Fruit fly (Drosophila melanogaster) Kc167 (cell line): ENCODE results near the gene CG15465.

ENCODE experiments used
- h ChIP-seq: fragments of >200 bp; optimal IDR thresholded peaks from 3 replicates; lab custom pipeline; 2018; ENCODE audit warnings: missing external identifiers
- ttk ChIP-seq: sonication (Bioruptor generic); optimal IDR thresholded peaks from 2 replicates; lab custom pipeline; 2017; ENCODE audit warnings: missing external identifiers

DNA sequence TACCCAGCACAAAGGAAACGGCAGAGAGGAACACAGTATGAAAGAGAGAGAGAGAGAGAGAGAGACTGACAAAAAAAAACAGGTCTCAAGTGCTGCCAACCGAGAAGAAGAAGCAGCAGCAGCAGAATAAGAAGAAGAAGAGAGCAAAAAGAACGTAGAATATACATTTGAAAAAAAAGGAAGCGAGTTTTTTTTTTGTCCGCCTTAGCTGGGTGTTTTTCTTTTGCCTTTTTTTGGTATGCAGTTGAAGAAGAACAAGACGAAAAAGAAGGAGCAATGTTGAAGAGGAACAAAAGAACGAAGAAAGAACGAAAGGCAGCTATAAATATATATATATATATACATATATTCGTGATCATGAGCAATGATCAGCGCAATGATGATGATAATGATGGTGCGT is 32.6 kb upstream of the CG15465 start:
- TF ChIP-seq h (lab: Kevin White, UChicago) = no peak
- no peak for TF ChIP-seq ttk (lab: Kevin White, UChicago)
